Fruit fly (Drosophila melanogaster): ENCODE results near the gene Osi20.
A peak's percentile ranks its signal among the peaks of the same experiment; 100 is the strongest.

The Osi20 gene

DNA sequence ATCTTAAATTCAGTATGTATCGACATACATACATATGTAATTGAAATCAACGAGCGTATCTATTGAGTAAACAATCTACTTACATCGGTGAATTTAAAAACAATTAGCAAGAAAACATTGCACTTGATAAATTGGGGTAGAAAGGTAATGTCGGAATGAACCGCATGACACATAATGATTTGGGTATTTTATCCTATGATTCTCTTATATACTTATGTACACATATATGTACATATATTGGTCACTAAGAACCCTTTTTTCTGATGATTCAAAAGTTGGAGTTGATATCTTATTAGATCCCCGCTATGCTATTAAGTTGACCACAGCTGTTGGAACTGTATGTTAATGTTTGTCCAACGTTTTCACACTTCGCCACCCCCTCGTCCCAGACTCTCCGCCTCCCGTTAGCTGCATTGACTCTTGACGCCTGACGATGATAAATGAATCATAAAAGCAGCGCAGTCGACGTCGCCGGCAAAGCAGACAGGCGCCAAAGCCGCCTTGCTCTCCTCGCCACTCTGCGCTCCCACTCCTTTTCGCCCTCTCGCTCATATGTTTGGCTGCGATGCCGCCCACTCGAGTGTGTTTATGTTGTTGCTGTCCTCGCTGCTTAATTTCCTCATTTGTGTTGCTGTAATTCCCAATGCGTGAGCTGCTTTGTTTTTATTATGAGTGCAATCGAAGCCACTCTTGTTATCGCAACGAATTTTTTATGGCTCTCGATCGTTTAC, 13.2 kb downstream of the Osi20 start:
- TF ChIP-seq tj (GFP tag; optimal IDR thresholded peaks at IDR 0.05) (no peak), CG14711 (tag; optimal IDR thresholded peaks at IDR 0.05) (no peak), CG33017 (tag; optimal IDR thresholded peaks at IDR 0.05) (no peak), cnc (optimal IDR thresholded peaks at IDR 0.05) (no peak), pad (GFP tag; optimal IDR thresholded peaks at IDR 0.05) (peak; percentile 11), cic (GFP tag; optimal IDR thresholded peaks at IDR 0.05) (no peak), Crg-1 (GFP tag; optimal IDR thresholded peaks at IDR 0.05) (no peak), Mnt (GFP tag; optimal IDR thresholded peaks at IDR 0.05) (no peak), Clk (GFP tag; optimal IDR thresholded peaks at IDR 0.05) (no peak), Hr96 (GFP tag; optimal IDR thresholded peaks at IDR 0.05) (no peak), CG7045 (GFP tag; optimal IDR thresholded peaks at IDR 0.05) (no peak), CG11617 (GFP tag; optimal IDR thresholded peaks at IDR 0.05) (no peak), bab1 (GFP tag; optimal IDR thresholded peaks at IDR 0.05) (no peak), CG7101 (tag; optimal IDR thresholded peaks at IDR 0.05) (no peak), CG5204 (GFP tag; optimal IDR thresholded peaks at IDR 0.05) (peak; percentile 35), CG12768 (GFP tag; optimal IDR thresholded peaks at IDR 0.05) (no peak), ovo (GFP tag; optimal IDR thresholded peaks at IDR 0.05) (peak; percentile 26), CG1620 (GFP tag; optimal IDR thresholded peaks at IDR 0.05) (no peak), toe (GFP tag; optimal IDR thresholded peaks at IDR 0.05) (no peak), kay (GFP tag; ENCODE audit: borderline replicate concordance) (peak; percentile 84)

DNA sequence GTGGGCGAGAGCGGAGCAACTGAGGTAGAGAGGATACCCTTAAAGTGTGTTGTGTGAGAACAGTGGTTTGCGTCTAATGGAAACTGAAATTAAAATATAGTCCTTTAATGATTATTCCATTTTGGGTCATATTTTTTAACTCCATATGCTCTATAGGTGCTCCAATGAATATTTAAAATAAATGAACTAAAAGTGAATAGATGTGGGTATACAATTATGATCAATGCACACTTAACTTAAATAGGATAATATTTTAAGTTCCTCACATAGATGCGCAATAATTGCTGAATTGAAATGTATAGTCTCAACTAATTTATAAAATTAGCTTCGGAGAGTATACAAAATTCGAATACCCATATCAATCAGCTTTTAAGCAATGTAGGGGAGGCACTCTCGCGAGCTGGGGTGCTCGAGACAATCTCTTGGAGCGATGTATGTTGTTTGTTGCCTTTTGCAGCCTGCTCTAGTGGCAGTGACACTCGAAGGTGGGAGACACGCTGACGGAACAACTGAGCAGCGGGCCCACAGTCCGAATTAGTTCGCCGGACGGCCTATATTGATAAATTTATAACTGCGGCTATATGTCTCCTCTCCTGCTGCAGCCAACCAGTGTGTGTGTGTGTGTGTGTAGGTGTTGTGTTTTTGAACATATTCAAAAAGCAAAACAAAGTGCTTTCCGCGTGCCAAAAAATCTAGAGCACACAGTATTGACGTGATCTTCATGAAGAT, 13.9 kb downstream of the Osi20 start:
- TF ChIP-seq CG1620 (GFP tag; optimal IDR thresholded peaks at IDR 0.05) (peak; percentile 26), cic (GFP tag; optimal IDR thresholded peaks at IDR 0.05) (peak; percentile 19), Clk (GFP tag; optimal IDR thresholded peaks at IDR 0.05) (peak; percentile 16), CG7101 (tag; optimal IDR thresholded peaks at IDR 0.05) (peak; percentile 69), Crg-1 (GFP tag; optimal IDR thresholded peaks at IDR 0.05) (peak; percentile 22), CG12768 (GFP tag; optimal IDR thresholded peaks at IDR 0.05) (peak; percentile 67), CG11617 (GFP tag; optimal IDR thresholded peaks at IDR 0.05) (peak; percentile 72), CG7045 (GFP tag; optimal IDR thresholded peaks at IDR 0.05) (peak; percentile 70), tj (GFP tag; optimal IDR thresholded peaks at IDR 0.05) (peak; percentile 55), Mnt (GFP tag; optimal IDR thresholded peaks at IDR 0.05) (peak; percentile 30), ovo (GFP tag; optimal IDR thresholded peaks at IDR 0.05) (peak; percentile 6), CG14711 (tag; optimal IDR thresholded peaks at IDR 0.05) (peak; percentile 53), Hr96 (GFP tag; optimal IDR thresholded peaks at IDR 0.05) (peak; percentile 61), CG33017 (tag; optimal IDR thresholded peaks at IDR 0.05) (peak; percentile 57), kay (GFP tag; ENCODE audit: borderline replicate concordance) (peak; percentile 61), pad (GFP tag; optimal IDR thresholded peaks at IDR 0.05) (peak; percentile 60), cnc (optimal IDR thresholded peaks at IDR 0.05) (no peak), CG5204 (GFP tag; optimal IDR thresholded peaks at IDR 0.05) (peak; percentile 78), bab1 (GFP tag; optimal IDR thresholded peaks at IDR 0.05) (no peak), toe (GFP tag; optimal IDR thresholded peaks at IDR 0.05) (peak; percentile 31)

dm6 chr3R:6354408-6354807, 14.5 kb downstream of the Osi20 start:
- peak; percentile 45 for TF ChIP-seq kay (GFP tag; ENCODE audit: borderline replicate concordance)
- TF ChIP-seq CG33017 (tag; optimal IDR thresholded peaks at IDR 0.05), result no peak

dm6 chr3R:6368100-6368499, 28.2 kb downstream of the Osi20 start, which contains the start of gene CG42724:
CG42724 (minus strand) TSS chr3R:6368288.
- TF ChIP-seq Mnt (GFP tag; optimal IDR thresholded peaks at IDR 0.05) (peak; percentile 10), CG11617 (GFP tag; optimal IDR thresholded peaks at IDR 0.05) (peak; percentile 5), CG1620 (GFP tag; optimal IDR thresholded peaks at IDR 0.05) (no peak), toe (GFP tag; optimal IDR thresholded peaks at IDR 0.05) (peak; percentile 67), CG12768 (GFP tag; optimal IDR thresholded peaks at IDR 0.05) (peak; percentile 16)

DNA sequence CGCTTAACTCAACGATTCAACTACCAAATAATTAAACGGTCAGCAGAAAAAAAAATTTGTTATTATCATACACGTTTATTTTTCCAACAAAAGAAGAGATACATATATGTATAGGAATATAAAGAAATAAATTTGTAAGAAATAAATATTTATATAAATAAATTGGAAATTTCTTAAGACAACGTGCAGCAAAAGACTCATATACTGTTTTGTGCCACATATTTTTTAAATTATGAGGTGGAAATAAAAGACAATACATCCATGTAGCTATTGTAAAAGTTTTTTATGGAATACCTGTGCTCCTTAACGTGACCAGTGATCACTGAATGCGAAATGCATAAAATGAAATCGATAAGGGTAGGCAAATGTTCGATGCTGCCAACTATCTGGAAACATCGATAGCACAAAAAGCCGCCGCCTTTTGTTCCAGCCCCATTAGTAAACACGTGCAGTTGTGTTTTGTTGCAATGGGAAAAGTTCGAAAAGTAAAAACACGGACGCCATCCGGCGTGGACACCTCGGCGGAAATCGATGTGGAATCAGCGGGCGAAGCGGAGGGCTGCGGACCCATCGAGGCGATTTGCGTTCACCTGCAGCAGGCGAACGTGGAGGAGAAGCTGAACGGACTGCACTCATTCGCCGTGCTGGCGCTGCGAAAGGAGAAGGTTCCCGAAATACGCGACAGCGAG, 28.8 kb downstream of the Osi20 start, which contains the start of gene CG10286:
Gene CG10286 (plus strand): TSS at position 416 of the 689 bp plus-strand sequence.
- TF ChIP-seq ovo (GFP tag; optimal IDR thresholded peaks at IDR 0.05), result no peak
- peak; percentile 36 for TF ChIP-seq tj (GFP tag; optimal IDR thresholded peaks at IDR 0.05)
- TF ChIP-seq CG14711 (tag; optimal IDR thresholded peaks at IDR 0.05), result peak; percentile 38
- TF ChIP-seq bab1 (GFP tag; optimal IDR thresholded peaks at IDR 0.05), result peak; percentile 20
- TF ChIP-seq toe (GFP tag; optimal IDR thresholded peaks at IDR 0.05), result peak; percentile 37
- no peak for TF ChIP-seq CG11617 (GFP tag; optimal IDR thresholded peaks at IDR 0.05)
- TF ChIP-seq pad (GFP tag; optimal IDR thresholded peaks at IDR 0.05), result peak; percentile 3
- peak; percentile 41 for TF ChIP-seq CG7101 (tag; optimal IDR thresholded peaks at IDR 0.05)
- TF ChIP-seq Mnt (GFP tag; optimal IDR thresholded peaks at IDR 0.05), result peak; percentile 97
- TF ChIP-seq CG5204 (GFP tag; optimal IDR thresholded peaks at IDR 0.05), result no peak
- TF ChIP-seq CG33017 (tag; optimal IDR thresholded peaks at IDR 0.05), result no peak
